Fruit fly (Drosophila melanogaster) whole organism, adult: ENCODE measurements around the gene Ns4.

Experiments
- CG11617 ChIP-seq: fragments of 200-800 bp; sonication (Bioruptor generic); optimal IDR thresholded peaks from 2 replicates; lab custom pipeline; 2017; ENCODE audit warnings: mild to moderate bottlenecking, missing biosample characterization, missing genetic modification reagents, missing genetic modification characterization
- CG14711 ChIP-seq: fragments of 200-800 bp; sonication (Bioruptor generic); optimal IDR thresholded peaks from 2 replicates; lab custom pipeline; 2018; ENCODE audit warnings: missing biosample characterization, mild to moderate bottlenecking, missing genetic modification characterization, moderate library complexity
- CG33017 ChIP-seq: fragments of 200-800 bp; sonication (Bioruptor generic); optimal IDR thresholded peaks from 2 replicates; lab custom pipeline; 2018; ENCODE audit warnings: missing biosample characterization, mild to moderate bottlenecking, missing genetic modification characterization, moderate library complexity
- Crg-1 ChIP-seq: fragments of 200-800 bp; sonication (Bioruptor generic); optimal IDR thresholded peaks from 2 replicates; lab custom pipeline; 2016; ENCODE audit warnings: missing biosample characterization, missing genetic modification characterization
- Hr96 ChIP-seq: fragments of 200-800 bp; sonication (Bioruptor generic); optimal IDR thresholded peaks from 2 replicates; lab custom pipeline; 2016; ENCODE audit warnings: missing biosample characterization, missing genetic modification characterization
- Mnt ChIP-seq: fragments of 200-800 bp; sonication (Bioruptor generic); optimal IDR thresholded peaks from 2 replicates; lab custom pipeline; 2016; ENCODE audit warnings: missing biosample characterization, mild to moderate bottlenecking, missing genetic modification characterization
- cnc ChIP-seq, 2 experiments: fragments of >200 bp; optimal IDR thresholded peaks; 2 replicates each; lab custom pipeline; 2017
- kay ChIP-seq: fragments of 200-800 bp; sonication (Bioruptor generic); peaks from one replicate; lab custom pipeline; 2016; ENCODE audit warnings: missing biosample characterization, missing genetic modification characterization, borderline replicate concordance
- ovo ChIP-seq: fragments of 200-800 bp; sonication (Bioruptor generic); optimal IDR thresholded peaks from 2 replicates; lab custom pipeline; 2016; ENCODE audit warnings: missing biosample characterization, missing genetic modification characterization
- tj ChIP-seq: fragments of 200-800 bp; sonication (Bioruptor generic); optimal IDR thresholded peaks from 3 replicates; lab custom pipeline; 2017; ENCODE audit warnings: missing biosample characterization, mild to moderate bottlenecking, missing genetic modification characterization, moderate library complexity
- toe ChIP-seq: fragments of 200-800 bp; sonication (Bioruptor generic); optimal IDR thresholded peaks from 2 replicates; lab custom pipeline; 2016; ENCODE audit warnings: missing biosample characterization, missing genetic modification characterization

DNA sequence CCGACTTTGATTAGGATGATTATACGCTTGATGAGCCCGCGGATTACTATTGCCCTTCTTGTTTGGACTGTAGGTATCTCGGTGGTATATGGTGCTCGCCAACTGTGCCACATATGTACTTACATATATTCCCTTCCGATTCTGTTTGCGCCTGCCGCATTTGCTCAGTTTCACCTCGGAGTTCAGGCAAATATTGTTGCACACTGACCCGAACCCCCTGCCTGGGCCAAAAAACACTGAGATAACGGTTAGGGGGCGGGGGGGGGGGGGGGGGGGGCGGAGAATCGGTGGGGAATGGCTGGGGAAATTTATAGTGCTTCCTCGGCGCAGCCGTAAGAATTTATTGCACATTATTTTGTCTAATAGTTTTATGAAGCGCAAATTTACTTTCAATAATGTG, 23.7 kb downstream of the Ns4 start:
- TF ChIP-seq cnc (optimal IDR thresholded peaks at IDR 0.05; lab: Kevin White, UChicago) (no peak), ovo (GFP tag; lab: Kevin White, UChicago) (no peak), Mnt (no peak), CG11617 (GFP tag; lab: Kevin White, UChicago) (no peak), tj (GFP tag; lab: Kevin White, UChicago) (no peak), CG14711 (no peak), kay (GFP tag; lab: Kevin White, UChicago) (no peak), Hr96 (GFP tag; lab: Kevin White, UChicago) (no peak), toe (no peak), CG33017 (tag; lab: Kevin White, UChicago) (no peak), Crg-1 (GFP tag; lab: Kevin White, UChicago) (no peak)
